Fruit fly (Drosophila melanogaster) whole organism, embryonic: ENCODE data around the gene pygo.

Source experiments
- Abd-B ChIP-seq: fragments of 200-800 bp; sonication (Bioruptor generic); optimal IDR thresholded peaks from 2 replicates; lab custom pipeline; 2018; ENCODE audit warnings: missing biosample characterization, mild to moderate bottlenecking, missing genetic modification characterization, moderate library complexity
- Bteb2 ChIP-seq: fragments of 200-800 bp; sonication (Bioruptor generic); optimal IDR thresholded peaks from 2 replicates; lab custom pipeline; 2016; ENCODE audit warnings: missing biosample characterization, missing genetic modification characterization
- CG10209 ChIP-seq: fragments of 200-800 bp; sonication (Bioruptor generic); optimal IDR thresholded peaks from 3 replicates; lab custom pipeline; 2017; ENCODE audit warnings: missing biosample characterization, mild to moderate bottlenecking, missing genetic modification characterization, missing genetic modification reagents
- CG1024 ChIP-seq: fragments of 200-800 bp; sonication (Bioruptor generic); IDR thresholded peaks from 2 replicates; pipeline ENCODE4 v1.3.6; 2022; ENCODE audit warnings: missing biosample characterization, missing genetic modification characterization
- CG12071 ChIP-seq: fragments of 200-800 bp; sonication (Bioruptor generic); optimal IDR thresholded peaks from 3 replicates; lab custom pipeline; 2018; ENCODE audit warnings: missing biosample characterization, mild to moderate bottlenecking, missing genetic modification characterization
- CG1233 ChIP-seq: fragments of 200-800 bp; sonication (Bioruptor generic); optimal IDR thresholded peaks from 4 replicates; lab custom pipeline; 2018; ENCODE audit warnings: missing biosample characterization, mild to moderate bottlenecking, missing genetic modification characterization
- CG13424 ChIP-seq: fragments of 200-800 bp; sonication (Bioruptor generic); optimal IDR thresholded peaks from 2 replicates; lab custom pipeline; 2019; ENCODE audit warnings: missing biosample characterization, mild to moderate bottlenecking, missing genetic modification characterization, moderate library complexity
- CG14860 ChIP-seq: fragments of 200-800 bp; sonication (Bioruptor generic); IDR thresholded peaks from 3 replicates; pipeline ENCODE4 v1.3.6; 2022; ENCODE audit warnings: missing biosample characterization, missing genetic modification characterization; ENCODE audit not compliant: partially characterized antibody
- CG1603 ChIP-seq: fragments of 200-800 bp; sonication (Bioruptor generic); optimal IDR thresholded peaks from 2 replicates; lab custom pipeline; 2019; ENCODE audit warnings: missing biosample characterization, mild to moderate bottlenecking, missing genetic modification characterization, moderate library complexity
- CG1647 ChIP-seq: fragments of 200-800 bp; sonication (Bioruptor generic); optimal IDR thresholded peaks from 3 replicates; lab custom pipeline; 2016; ENCODE audit warnings: missing biosample characterization, missing genetic modification characterization
- CG16813 ChIP-seq: fragments of 200-800 bp; sonication (Bioruptor generic); IDR thresholded peaks from 3 replicates; pipeline ENCODE4 v1.3.6; 2022; ENCODE audit warnings: missing biosample characterization, missing genetic modification characterization; ENCODE audit not compliant: partially characterized antibody
- CG18599 ChIP-seq: fragments of 200-800 bp; sonication (Bioruptor generic); optimal IDR thresholded peaks from 3 replicates; lab custom pipeline; 2017; ENCODE audit warnings: missing biosample characterization, missing genetic modification characterization, mild to moderate bottlenecking, moderate library complexity, missing genetic modification reagents
- CG2120 ChIP-seq: fragments of 200-800 bp; sonication (Bioruptor generic); optimal IDR thresholded peaks from 3 replicates; lab custom pipeline; 2016; ENCODE audit warnings: missing biosample characterization, missing genetic modification characterization
- CG2712 ChIP-seq: fragments of 200-800 bp; optimal IDR thresholded peaks from 3 replicates; lab custom pipeline; 2019; ENCODE audit warnings: missing biosample characterization, mild to moderate bottlenecking, missing genetic modification characterization, moderate library complexity
- CG32532 ChIP-seq: fragments of 200-800 bp; sonication (Bioruptor generic); IDR thresholded peaks from 2 replicates; pipeline ENCODE4 v1.3.6; 2022; ENCODE audit warnings: missing biosample characterization, missing genetic modification characterization
- CG3838 ChIP-seq: fragments of 200-800 bp; sonication (Bioruptor generic); optimal IDR thresholded peaks from 3 replicates; lab custom pipeline; 2016; ENCODE audit warnings: missing biosample characterization, missing genetic modification characterization
- CG4404 ChIP-seq: fragments of 200-800 bp; sonication (Bioruptor generic); IDR thresholded peaks from 2 replicates; pipeline ENCODE4 v1.3.6; 2022; ENCODE audit warnings: missing biosample characterization, missing genetic modification characterization
- CG4424 ChIP-seq: fragments of 200-800 bp; sonication (Bioruptor generic); optimal IDR thresholded peaks from 3 replicates; lab custom pipeline; 2016; ENCODE audit warnings: missing biosample characterization, missing genetic modification characterization
- CG4617 ChIP-seq: fragments of 200-800 bp; sonication (Bioruptor generic); optimal IDR thresholded peaks from 3 replicates; lab custom pipeline; 2016; ENCODE audit warnings: missing biosample characterization, missing genetic modification characterization, borderline replicate concordance
- CG6272 ChIP-seq: fragments of 200-800 bp; sonication (Bioruptor generic); IDR thresholded peaks from 2 replicates; pipeline ENCODE4 v1.3.6; 2022; ENCODE audit warnings: missing biosample characterization, missing genetic modification characterization
- CG6683 ChIP-seq: fragments of 200-800 bp; sonication (Bioruptor generic); optimal IDR thresholded peaks from 2 replicates; lab custom pipeline; 2017; ENCODE audit warnings: missing biosample characterization, mild to moderate bottlenecking, missing genetic modification characterization, missing genetic modification reagents
- CG7839 ChIP-seq: fragments of 200-800 bp; sonication (Bioruptor generic); optimal IDR thresholded peaks from 3 replicates; lab custom pipeline; 2018; ENCODE audit warnings: missing biosample characterization, mild to moderate bottlenecking, missing genetic modification characterization, moderate library complexity
- CG9609 ChIP-seq: fragments of 200-800 bp; sonication (Bioruptor generic); optimal IDR thresholded peaks from 3 replicates; lab custom pipeline; 2016; ENCODE audit warnings: missing biosample characterization, missing genetic modification characterization
- CG9932 ChIP-seq: fragments of 200-800 bp; sonication (Bioruptor generic); IDR thresholded peaks from 2 replicates; pipeline ENCODE4 v1.3.6; 2022; ENCODE audit warnings: missing biosample characterization, missing genetic modification characterization
- CTCF ChIP-seq: fragments of 200-800 bp; sonication (Bioruptor generic); optimal IDR thresholded peaks from 2 replicates; lab custom pipeline; 2017; ENCODE audit warnings: missing biosample characterization, mild to moderate bottlenecking, missing genetic modification characterization, moderate library complexity
- Dp ChIP-seq: fragments of 200-800 bp; sonication (Bioruptor generic); optimal IDR thresholded peaks from 2 replicates; lab custom pipeline; 2018; ENCODE audit warnings: missing biosample characterization, mild to moderate bottlenecking, missing genetic modification characterization, moderate library complexity
- Dref ChIP-seq: fragments of 200-800 bp; sonication (Bioruptor generic); IDR thresholded peaks from 2 replicates; pipeline ENCODE4 v1.3.6; 2022; ENCODE audit warnings: missing biosample characterization, missing genetic modification characterization
- E2f1 ChIP-seq: fragments of 200-800 bp; sonication (Bioruptor generic); IDR thresholded peaks from 2 replicates; pipeline ENCODE4 v1.3.6; 2022; ENCODE audit warnings: missing biosample characterization, missing genetic modification characterization
- Gsc ChIP-seq: fragments of 200-800 bp; sonication (Bioruptor generic); IDR thresholded peaks from 2 replicates; pipeline ENCODE4 v1.3.6; 2022; ENCODE audit warnings: missing biosample characterization, missing genetic modification characterization
- Hand ChIP-seq: fragments of 200-800 bp; sonication (Bioruptor generic); optimal IDR thresholded peaks from 2 replicates; lab custom pipeline; 2017; ENCODE audit warnings: mild to moderate bottlenecking, missing biosample characterization, missing genetic modification reagents, missing genetic modification characterization
- Hsf ChIP-seq: fragments of 200-800 bp; sonication (Bioruptor generic); optimal IDR thresholded peaks from 3 replicates; lab custom pipeline; 2016; ENCODE audit warnings: missing biosample characterization, missing genetic modification characterization
- Mrtf ChIP-seq: fragments of 200-800 bp; sonication (Bioruptor generic); IDR thresholded peaks from 3 replicates; pipeline ENCODE4 v1.3.6; 2022; ENCODE audit warnings: missing biosample characterization, missing genetic modification characterization
- Neu2 ChIP-seq: fragments of 200-800 bp; sonication (Bioruptor generic); optimal IDR thresholded peaks from 3 replicates; lab custom pipeline; 2016; ENCODE audit warnings: missing biosample characterization, missing genetic modification characterization, borderline replicate concordance
- YL-1 ChIP-seq: fragments of 200-800 bp; sonication (Bioruptor generic); optimal IDR thresholded peaks from 3 replicates; lab custom pipeline; 2017; ENCODE audit warnings: missing biosample characterization, mild to moderate bottlenecking, missing genetic modification characterization
- crp ChIP-seq, 2 experiments: fragments of 200-800 bp; sonication (Bioruptor generic); optimal IDR thresholded peaks; 2 replicates in 1 of 2; 3 replicates in 1 of 2; lab custom pipeline; 2017; ENCODE audit warnings: missing biosample characterization in 2 of 2, missing genetic modification characterization in 2 of 2, mild to moderate bottlenecking in 1 of 2, moderate library complexity in 1 of 2
- disco-r ChIP-seq: fragments of 200-800 bp; sonication (Bioruptor generic); optimal IDR thresholded peaks from 2 replicates; lab custom pipeline; 2016; ENCODE audit warnings: missing biosample characterization, missing genetic modification characterization
- dm ChIP-seq: fragments of 200-800 bp; sonication (Bioruptor generic); optimal IDR thresholded peaks from 3 replicates; lab custom pipeline; 2016; ENCODE audit warnings: missing biosample characterization, missing genetic modification characterization
- dmrt11E ChIP-seq: fragments of 200-800 bp; sonication (Bioruptor generic); optimal IDR thresholded peaks from 3 replicates; lab custom pipeline; 2018; ENCODE audit warnings: missing biosample characterization, mild to moderate bottlenecking, missing genetic modification characterization, moderate library complexity
- esg ChIP-seq: fragments of 200-800 bp; sonication (Bioruptor generic); conservative IDR thresholded peaks from 2 replicates; pipeline ENCODE4 v1.3.6; 2022; ENCODE audit warnings: missing biosample characterization, missing genetic modification characterization
- exex ChIP-seq: fragments of 200-800 bp; sonication (Bioruptor generic); optimal IDR thresholded peaks from 4 replicates; lab custom pipeline; 2018; ENCODE audit warnings: missing biosample characterization, mild to moderate bottlenecking, missing genetic modification characterization, moderate library complexity
- grn ChIP-seq: fragments of 200-800 bp; sonication (Bioruptor generic); optimal IDR thresholded peaks from 3 replicates; lab custom pipeline; 2017; ENCODE audit warnings: missing biosample characterization, missing genetic modification characterization
- gsb-n ChIP-seq: fragments of 200-800 bp; sonication (Bioruptor generic); optimal IDR thresholded peaks from 3 replicates; lab custom pipeline; 2018; ENCODE audit warnings: missing biosample characterization, mild to moderate bottlenecking, missing genetic modification characterization
- h ChIP-seq: fragments of >200 bp; optimal IDR thresholded peaks from 2 replicates; lab custom pipeline; 2017
- hth ChIP-seq: fragments of >200 bp; optimal IDR thresholded peaks from 2 replicates; lab custom pipeline; 2017; ENCODE audit warnings: inconsistent platforms
- jigr1 ChIP-seq: fragments of 200-800 bp; sonication (Bioruptor generic); IDR thresholded peaks from 3 replicates; pipeline ENCODE4 v1.3.6; 2022; ENCODE audit warnings: missing biosample characterization, missing genetic modification characterization
- ken ChIP-seq: fragments of 200-800 bp; sonication (Bioruptor generic); IDR thresholded peaks from 3 replicates; pipeline ENCODE4 v1.3.6; 2022; ENCODE audit warnings: missing biosample characterization, missing genetic modification characterization
- mld ChIP-seq: fragments of 200-800 bp; sonication (Bioruptor generic); IDR thresholded peaks from 3 replicates; pipeline ENCODE4 v1.3.6; 2022; ENCODE audit warnings: missing biosample characterization, missing genetic modification characterization; ENCODE audit not compliant: partially characterized antibody
- repo ChIP-seq: fragments of 200-800 bp; sonication (Bioruptor generic); optimal IDR thresholded peaks from 2 replicates; lab custom pipeline; 2016; ENCODE audit warnings: missing biosample characterization, missing genetic modification characterization
- slbo ChIP-seq: fragments of 200-800 bp; sonication (Bioruptor generic); IDR thresholded peaks from 2 replicates; pipeline ENCODE4 v1.3.6; 2022; ENCODE audit warnings: missing biosample characterization, missing genetic modification characterization
- tgo ChIP-seq: fragments of 200-800 bp; sonication (Bioruptor generic); IDR thresholded peaks from 3 replicates; pipeline ENCODE4 v1.3.6; 2022; ENCODE audit warnings: missing biosample characterization, missing genetic modification characterization
- tx ChIP-seq: fragments of 200-800 bp; sonication (Bioruptor generic); optimal IDR thresholded peaks from 2 replicates; lab custom pipeline; 2016; ENCODE audit warnings: missing biosample characterization, missing genetic modification characterization
- zen2 ChIP-seq: fragments of 200-800 bp; sonication (Bioruptor generic); IDR thresholded peaks from 3 replicates; pipeline ENCODE4 v1.3.6; 2022; ENCODE audit warnings: missing biosample characterization, missing genetic modification characterization; ENCODE audit not compliant: partially characterized antibody

The pygo gene

DNA sequence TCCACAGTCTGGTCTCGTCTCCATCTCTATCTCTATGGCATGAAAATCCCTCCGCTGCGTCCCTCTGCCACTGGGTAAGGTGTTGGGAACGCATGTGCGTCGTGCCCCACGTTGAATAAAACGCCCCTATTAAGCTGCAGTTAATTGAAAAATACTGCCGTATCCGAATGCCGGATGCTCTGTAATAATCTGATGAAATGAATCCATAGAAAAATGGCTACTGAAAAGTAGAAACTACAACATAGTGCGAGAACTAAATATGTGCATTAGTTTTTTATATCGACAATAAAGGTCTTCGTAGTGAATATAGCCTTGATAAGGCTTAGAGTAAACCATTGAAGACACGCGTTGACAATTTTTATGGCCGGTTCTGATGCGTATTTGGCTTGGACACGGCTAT, 13.8 kb downstream of the pygo start (continued):
- no peak for TF ChIP-seq CG6272
- TF ChIP-seq CG32532 (GFP tag; lab: Robert Waterston, UW): no peak
- no peak for TF ChIP-seq tx (GFP tag; lab: Kevin White, UChicago)
- no peak for TF ChIP-seq exex
- no peak for TF ChIP-seq CG6683 (GFP tag; lab: Kevin White, UChicago)
- TF ChIP-seq CG14860 (GFP tag; lab: Robert Waterston, UW): no peak
- peak; percentile 38; the same call in 1 of the 2 replicates for TF ChIP-seq E2f1
- TF ChIP-seq Dref (GFP tag; lab: Robert Waterston, UW): no peak
- peak; percentile 8 for TF ChIP-seq CG10209
- TF ChIP-seq mld: no peak
- no peak for TF ChIP-seq Hand
- peak; percentile 50 for TF ChIP-seq esg (GFP tag; lab: Robert Waterston, UW)
- peak; percentile 67 for TF ChIP-seq dmrt11E (tag; lab: Kevin White, UChicago)
- TF ChIP-seq CG4424 (GFP tag; lab: Kevin White, UChicago): peak; percentile 14
- TF ChIP-seq grn (GFP tag; lab: Kevin White, UChicago): no peak
- TF ChIP-seq tgo (GFP tag; lab: Robert Waterston, UW): peak; percentile 69
- peak; percentile 48 for TF ChIP-seq slbo (GFP tag; lab: Robert Waterston, UW)
- TF ChIP-seq crp (GFP tag; optimal IDR thresholded peaks at IDR 0.05; lab: Kevin White, UChicago): no peak
- TF ChIP-seq CG9609 (GFP tag; lab: Kevin White, UChicago): peak; percentile 24
- peak; percentile 74; the same call in 2 of the 3 replicates for TF ChIP-seq ken
- TF ChIP-seq h (lab: Kevin White, UChicago): no peak
- TF ChIP-seq CG18599: no peak
- peak; percentile 34 for TF ChIP-seq CG1233 (GFP tag; lab: Kevin White, UChicago)
- no peak for TF ChIP-seq YL-1
- peak; percentile 80 for TF ChIP-seq CG2712
- TF ChIP-seq Bteb2 (GFP tag; lab: Kevin White, UChicago): no peak
- no peak for TF ChIP-seq CG9932 (GFP tag; lab: Robert Waterston, UW)
- no peak for TF ChIP-seq CG2120 (GFP tag; lab: Kevin White, UChicago)
- peak; percentile 58 for TF ChIP-seq CG13424
- no peak for TF ChIP-seq CG3838 (GFP tag; lab: Kevin White, UChicago)
- no peak for TF ChIP-seq CG16813
- no peak for TF ChIP-seq CTCF (GFP tag; lab: Kevin White, UChicago)
- peak; percentile 49 for TF ChIP-seq gsb-n (tag; lab: Kevin White, UChicago)
- TF ChIP-seq dm (GFP tag; lab: Kevin White, UChicago): no peak
- TF ChIP-seq Mrtf: peak; percentile 56; the same call in 1 of the 3 replicates
- TF ChIP-seq Dp (GFP tag; lab: Kevin White, UChicago): no peak
- TF ChIP-seq zen2 (GFP tag; lab: Robert Waterston, UW): no peak
- TF ChIP-seq Neu2 (GFP tag; lab: Kevin White, UChicago): no peak
- TF ChIP-seq CG4617: no peak
- TF ChIP-seq repo (GFP tag; lab: Kevin White, UChicago): no peak
- TF ChIP-seq CG4404 (GFP tag; lab: Robert Waterston, UW): no peak; the same call in 1 of the 2 replicates
- peak; percentile 54; the same call in 1 of the 2 replicates for TF ChIP-seq CG1024 (GFP tag; lab: Robert Waterston, UW)
- peak; percentile 67 for TF ChIP-seq CG1603 (tag; lab: Kevin White, UChicago)
- peak; percentile 72 for TF ChIP-seq CG7839 (tag; lab: Kevin White, UChicago)
- TF ChIP-seq Hsf (GFP tag; lab: Kevin White, UChicago): peak; percentile 16
- no peak for TF ChIP-seq hth (lab: Kevin White, UChicago)
- TF ChIP-seq Gsc: peak; percentile 44; the same call in 1 of the 2 replicates
- peak; percentile 6 for TF ChIP-seq CG1647 (GFP tag; lab: Kevin White, UChicago)
- no peak for TF ChIP-seq disco-r
- no peak for TF ChIP-seq CG12071
- peak; percentile 73 for TF ChIP-seq Abd-B (GFP tag; lab: Kevin White, UChicago)
- no peak for TF ChIP-seq jigr1
